Worm (Caenorhabditis elegans): Measurements from ENCODE around the gene gst-27.
A peak's percentile ranks its signal among the peaks of the same experiment; 100 is the strongest.
"Not testable (repeated sequence)": the region's sequence is repeated elsewhere in the genome, so short reads cannot be mapped to it uniquely, and the experiment has no call there.

gst-27 gene

ce11 chrII:15157880-15158279, 7.7 kb downstream of the gst-27 start, which contains the start of gene ptr-20:
Gene ptr-20 (plus strand): TSS chrII:15158180.
- no peak for TF ChIP-seq dao-5 (tag; optimal IDR thresholded peaks at IDR 0.05)
- no peak for TF ChIP-seq W03F9.2 (tag; optimal IDR thresholded peaks at IDR 0.05)
- TF ChIP-seq him-1 (tag; optimal IDR thresholded peaks at IDR 0.05) = no peak

ce11 chrII:15148442-15148841, 17.1 kb downstream of the gst-27 start:
- TF ChIP-seq him-1 (tag; optimal IDR thresholded peaks at IDR 0.05) (no peak), W03F9.2 (tag; optimal IDR thresholded peaks at IDR 0.05) (no peak), dao-5 (tag; optimal IDR thresholded peaks at IDR 0.05) (no peak)

DNA sequence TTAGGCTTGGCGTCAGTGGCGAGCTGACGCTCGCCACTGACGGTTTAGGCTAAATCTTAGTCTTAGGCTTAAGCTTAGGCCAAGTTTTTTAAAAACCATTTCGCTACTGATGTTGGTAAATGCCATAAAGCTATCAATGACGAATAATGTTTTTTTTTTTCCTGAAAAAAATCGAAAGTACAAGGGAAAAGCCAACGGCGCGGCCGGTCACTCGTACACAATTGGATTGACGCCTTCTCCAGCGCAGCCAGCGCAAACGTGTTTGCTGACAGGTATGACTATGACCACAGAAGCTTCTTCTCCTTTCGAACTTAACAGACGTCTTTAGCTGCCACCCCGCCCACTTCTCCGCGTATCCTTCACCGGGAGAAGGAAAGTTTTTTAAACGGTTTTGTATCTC, 19.9 kb downstream of the gst-27 start, which contains the start of gene Y53F4B.27:
Gene Y53F4B.27 (plus strand): TSS at position 301 of the 400 bp plus-strand sequence.
- no peak for TF ChIP-seq dao-5 (tag; optimal IDR thresholded peaks at IDR 0.05)
- TF ChIP-seq him-1 (tag; optimal IDR thresholded peaks at IDR 0.05) = no peak
- TF ChIP-seq W03F9.2 (tag; optimal IDR thresholded peaks at IDR 0.05) = no peak

ce11 chrII:15143729-15144128, 21.8 kb downstream of the gst-27 start:
- no peak for TF ChIP-seq dao-5 (tag; optimal IDR thresholded peaks at IDR 0.05)

- not testable (repeated sequence) for TF ChIP-seq W03F9.2, dao-5, him-1 (tag; optimal IDR thresholded peaks at IDR 0.05)
Observed at ce11 chrII:15140881-15141280, 24.6 kb downstream of the gst-27 start, which contains the start of gene Y53F4B.26. Gene Y53F4B.26 (minus strand): TSS chrII:15140981.

DNA sequence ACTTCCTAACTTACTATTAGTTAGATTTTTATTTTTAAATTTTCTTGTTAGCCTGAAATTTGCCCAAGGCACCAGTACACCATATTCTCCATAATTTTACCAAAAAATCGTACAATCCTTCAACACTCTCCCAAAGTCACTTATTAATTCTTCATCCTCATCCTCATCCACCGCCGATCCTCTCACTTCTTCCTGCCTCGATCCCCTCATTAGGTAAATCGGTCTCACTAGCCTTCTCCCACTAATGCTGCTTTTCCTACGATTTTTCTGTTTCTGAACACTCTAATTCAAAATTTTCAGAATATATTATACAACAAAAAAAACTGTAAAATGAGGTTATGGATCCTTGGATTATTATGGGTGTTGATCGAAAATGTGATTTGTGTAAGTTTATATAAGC, 29.6 kb downstream of the gst-27 start, which contains the start of gene Y53F4B.25:
Gene Y53F4B.25 (plus strand): TSS at position 301 of the 400 bp plus-strand sequence.
- no peak for TF ChIP-seq dao-5 (tag; optimal IDR thresholded peaks at IDR 0.05)
- no peak for TF ChIP-seq him-1 (tag; optimal IDR thresholded peaks at IDR 0.05)
- TF ChIP-seq W03F9.2 (tag; optimal IDR thresholded peaks at IDR 0.05) = no peak

ce11 chrII:15134332-15134731, 31.2 kb downstream of the gst-27 start, which contains the start of gene Y53F4B.24:
Gene Y53F4B.24 (minus strand): TSS chrII:15134432.
- TF ChIP-seq dao-5 (tag; optimal IDR thresholded peaks at IDR 0.05) = no peak
- no peak for TF ChIP-seq W03F9.2 (tag; optimal IDR thresholded peaks at IDR 0.05)
- TF ChIP-seq him-1 (tag; optimal IDR thresholded peaks at IDR 0.05) = no peak

ce11 chrII:15130512-15130911, 35.0 kb downstream of the gst-27 start, which contains the start of gene Y53F4B.62:
Gene Y53F4B.62 (minus strand): TSS chrII:15130612.
- TF ChIP-seq dao-5 (tag; optimal IDR thresholded peaks at IDR 0.05) (no peak), W03F9.2 (tag; optimal IDR thresholded peaks at IDR 0.05) (no peak), him-1 (tag; optimal IDR thresholded peaks at IDR 0.05) (no peak)

DNA sequence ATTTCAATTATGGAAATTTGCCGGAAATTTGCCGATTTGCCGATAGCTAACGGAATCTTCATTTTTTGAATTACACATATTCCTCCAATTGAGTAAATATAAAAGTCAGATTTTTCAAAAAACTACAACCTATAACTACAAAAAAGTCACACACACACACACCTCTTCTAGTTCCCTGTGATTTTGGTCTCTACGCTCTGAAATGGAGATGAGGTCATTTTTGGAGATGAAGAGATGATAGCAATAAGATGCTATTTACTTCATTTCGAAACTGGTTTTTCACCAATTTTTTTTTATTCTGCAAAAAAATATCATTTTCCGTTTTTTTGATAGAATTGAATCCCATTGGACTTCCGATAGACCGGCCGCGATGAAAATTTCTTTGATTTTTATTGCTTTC, 41.3 kb downstream of the gst-27 start, which contains the start of gene Y53F4B.23:
Gene Y53F4B.23 (plus strand): TSS at position 312 of the 400 bp plus-strand sequence.
- TF ChIP-seq W03F9.2 (tag; optimal IDR thresholded peaks at IDR 0.05) (no peak), dao-5 (tag; optimal IDR thresholded peaks at IDR 0.05) (no peak), him-1 (tag; optimal IDR thresholded peaks at IDR 0.05) (no peak)

ce11 chrII:15119537-15120360, 45.8 kb downstream of the gst-27 start, which contains the start of gene arp-1:
Gene arp-1 (plus strand): TSS chrII:15120301.
- TF ChIP-seq dao-5 (tag; optimal IDR thresholded peaks at IDR 0.05) (no peak), him-1 (tag; optimal IDR thresholded peaks at IDR 0.05) (no peak), W03F9.2 (tag; optimal IDR thresholded peaks at IDR 0.05) (peak; percentile 24)

Data from whole organism, L4/young adult.